Worm (Caenorhabditis elegans) whole organism, L4 larva: ENCODE measurements around the gene C17C3.1.

ENCODE experiments used
- F10B5.3 ChIP-seq: sonication (generic microtip); optimal IDR thresholded peaks from 2 replicates; lab custom pipeline; 2016; ENCODE audit warnings: mild to moderate bottlenecking, missing genetic modification characterization, missing compliant biosample characterization
- F49E8.2 ChIP-seq: sonication (generic microtip); optimal IDR thresholded peaks from 2 replicates; lab custom pipeline; 2016; ENCODE audit warnings: missing compliant biosample characterization, mild to moderate bottlenecking, missing genetic modification characterization, borderline replicate concordance
- T20F7.1 ChIP-seq: fragments of 200-800 bp; sonication (Bioruptor generic); optimal IDR thresholded peaks from 2 replicates; lab custom pipeline; 2018; ENCODE audit warnings: mild to moderate bottlenecking, missing genetic modification characterization, missing compliant biosample characterization
- Y105C5A.15 ChIP-seq: fragments of 200-800 bp; sonication (Bioruptor generic); IDR thresholded peaks from 2 replicates; pipeline ENCODE4 v1.3.6; 2022; ENCODE audit warnings: missing genetic modification characterization, missing compliant biosample characterization
- Y48G9A.11 ChIP-seq: fragments of 200-800 bp; sonication (Bioruptor generic); IDR thresholded peaks from 2 replicates; pipeline ENCODE4 v1.3.6; 2022; ENCODE audit warnings: missing genetic modification reagents, missing genetic modification characterization, missing compliant biosample characterization
- Y75B8A.6 ChIP-seq: fragments of 200-800 bp; sonication (Bioruptor generic); IDR thresholded peaks from 2 replicates; pipeline ENCODE4 v1.3.6; 2022; ENCODE audit warnings: missing genetic modification reagents, missing genetic modification characterization, missing compliant biosample characterization
- ZK337.2 ChIP-seq: fragments of 200-800 bp; sonication (Bioruptor generic); IDR thresholded peaks from 2 replicates; pipeline ENCODE4 v1.3.6; 2022; ENCODE audit warnings: missing genetic modification reagents, missing genetic modification characterization, missing compliant biosample characterization
- ceh-32 ChIP-seq: sonication (generic microtip); optimal IDR thresholded peaks from 2 replicates; lab custom pipeline; 2016; ENCODE audit warnings: mild to moderate bottlenecking, missing genetic modification characterization, missing compliant biosample characterization; ENCODE audit not compliant: poor library complexity
- ceh-44 ChIP-seq: fragments of 200-800 bp; sonication (Bioruptor generic); IDR thresholded peaks from 2 replicates; pipeline ENCODE4 v1.3.6; 2022; ENCODE audit warnings: missing genetic modification reagents, missing genetic modification characterization, missing compliant biosample characterization
- ceh-62 ChIP-seq: sonication (generic microtip); optimal IDR thresholded peaks from 2 replicates; lab custom pipeline; 2017; ENCODE audit warnings: missing biosample characterization, missing genetic modification characterization
- ceh-82 ChIP-seq: sonication (generic microtip); optimal IDR thresholded peaks from 2 replicates; lab custom pipeline; 2017; ENCODE audit warnings: missing biosample characterization, missing genetic modification characterization
- cey-2 ChIP-seq: sonication (generic microtip); optimal IDR thresholded peaks from 3 replicates; lab custom pipeline; 2017; ENCODE audit warnings: missing genetic modification characterization, mild to moderate bottlenecking, missing compliant biosample characterization, antibody characterized with exemption, borderline replicate concordance; ENCODE audit not compliant: insufficient read depth
- ctbp-1 ChIP-seq: fragments of 200-800 bp; sonication (Bioruptor generic); IDR thresholded peaks from 2 replicates; pipeline ENCODE4 v1.3.6; 2022; ENCODE audit warnings: missing genetic modification reagents, missing genetic modification characterization, missing compliant biosample characterization
- daf-16 ChIP-seq, 3 experiments: sonication (generic microtip); optimal IDR thresholded peaks; 2 replicates each; lab custom pipeline; 2016 to 2017; ENCODE audit warnings: missing genetic modification characterization in 3 of 3, missing genetic modification reagents in 3 of 3, mild to moderate bottlenecking in 2 of 3, missing compliant biosample characterization in 2 of 3, missing biosample characterization in 1 of 3, moderate library complexity in 1 of 3
- dmd-6 ChIP-seq: fragments of 200-800 bp; sonication (Bioruptor generic); IDR thresholded peaks from 2 replicates; pipeline ENCODE4 v1.3.6; 2022; ENCODE audit warnings: missing genetic modification reagents, missing genetic modification characterization, missing compliant biosample characterization
- dmd-8 ChIP-seq: fragments of 200-800 bp; sonication (Bioruptor generic); IDR thresholded peaks from 2 replicates; pipeline ENCODE4 v1.3.6; 2022; ENCODE audit warnings: missing genetic modification characterization, missing compliant biosample characterization
- dpl-1 ChIP-seq: fragments of 150-350 bp; optimal IDR thresholded peaks from 2 replicates; lab custom pipeline; 2014; ENCODE audit warnings: missing biosample characterization, missing genetic modification reagents, missing genetic modification characterization
- duxl-1 ChIP-seq: sonication (generic microtip); optimal IDR thresholded peaks from 2 replicates; lab custom pipeline; 2016; ENCODE audit warnings: mild to moderate bottlenecking, missing genetic modification characterization, moderate library complexity, missing compliant biosample characterization; ENCODE audit not compliant: poor library complexity
- dve-1 ChIP-seq: sonication (generic microtip); optimal IDR thresholded peaks from 2 replicates; lab custom pipeline; 2017; ENCODE audit warnings: antibody characterized with exemption, mild to moderate bottlenecking, missing genetic modification characterization, missing compliant biosample characterization; ENCODE audit not compliant: insufficient read depth
- egl-27 ChIP-seq: sonication (generic microtip); optimal IDR thresholded peaks from 3 replicates; lab custom pipeline; 2017; ENCODE audit warnings: missing biosample characterization, missing genetic modification reagents, missing genetic modification characterization
- hif-1 ChIP-seq, 2 experiments: sonication (generic microtip); optimal IDR thresholded peaks; 2 replicates each; lab custom pipeline; 2016 to 2017; ENCODE audit warnings: missing compliant biosample characterization in 2 of 2, missing genetic modification characterization in 2 of 2, missing genetic modification reagents in 2 of 2, missing genotype in 2 of 2, mild to moderate bottlenecking in 1 of 2
- hlh-11 ChIP-seq: fragments of 200-800 bp; sonication (Bioruptor generic); optimal IDR thresholded peaks from 2 replicates; lab custom pipeline; 2018; ENCODE audit warnings: mild to moderate bottlenecking, missing genetic modification characterization, missing compliant biosample characterization
- hlh-30 ChIP-seq: sonication (generic microtip); optimal IDR thresholded peaks from 2 replicates; lab custom pipeline; 2017; ENCODE audit warnings: antibody characterized with exemption, mild to moderate bottlenecking, missing genetic modification characterization, missing compliant biosample characterization; ENCODE audit not compliant: insufficient read depth
- hmg-1.1 ChIP-seq: fragments of 200-800 bp; sonication (Bioruptor generic); IDR thresholded peaks from 2 replicates; pipeline ENCODE4 v1.3.6; 2022; ENCODE audit warnings: missing genetic modification reagents, missing genetic modification characterization, missing compliant biosample characterization
- lin-38 ChIP-seq: fragments of 200-800 bp; sonication (Bioruptor generic); IDR thresholded peaks from 2 replicates; pipeline ENCODE4 v1.3.6; 2022; ENCODE audit warnings: missing genetic modification reagents, missing genetic modification characterization, missing compliant biosample characterization
- lsy-2 ChIP-seq, 2 experiments: fragments of 150-350 bp in 1 of 2; sonication (generic microtip) in 1 of 2; optimal IDR thresholded peaks; 2 replicates each; lab custom pipeline; 2014 to 2017; ENCODE audit warnings: missing biosample characterization in 2 of 2, missing genetic modification characterization in 2 of 2
- madf-5 ChIP-seq, 2 experiments: fragments of 200-800 bp; sonication (Bioruptor generic); IDR thresholded peaks; 2 replicates each; pipeline ENCODE4 v1.3.6; 2022; ENCODE audit warnings: missing compliant biosample characterization in 2 of 2, missing genetic modification characterization in 2 of 2
- mdl-1 ChIP-seq, 2 experiments: fragments of 150-350 bp in 1 of 2; sonication (generic microtip) in 1 of 2; optimal IDR thresholded peaks; 2 replicates each; lab custom pipeline; 2014 to 2017; ENCODE audit warnings: missing biosample characterization in 2 of 2, missing genetic modification characterization in 2 of 2
- mdt-29 ChIP-seq: fragments of 200-800 bp; sonication (Bioruptor generic); IDR thresholded peaks from 2 replicates; pipeline ENCODE4 v1.3.6; 2022; ENCODE audit warnings: missing genetic modification reagents, missing genetic modification characterization, missing compliant biosample characterization
- mep-1 ChIP-seq: fragments of 150-350 bp; sonication (generic microtip); optimal IDR thresholded peaks from 3 replicates; lab custom pipeline; 2014; ENCODE audit warnings: missing biosample characterization, missing genetic modification characterization
- mes-2 ChIP-seq: sonication (generic microtip); optimal IDR thresholded peaks from 2 replicates; lab custom pipeline; 2016; ENCODE audit warnings: missing genotype, mild to moderate bottlenecking, missing genetic modification characterization, missing compliant biosample characterization; ENCODE audit not compliant: poor library complexity, severe bottlenecking
- mxl-2 ChIP-seq: fragments of 200-800 bp; sonication (Bioruptor generic); conservative IDR thresholded peaks from 2 replicates; pipeline ENCODE4 v1.3.6; 2022; ENCODE audit warnings: missing genetic modification reagents, missing genetic modification characterization, missing compliant biosample characterization
- mxl-3 ChIP-seq: fragments of 200-800 bp; sonication (Bioruptor generic); optimal IDR thresholded peaks from 2 replicates; lab custom pipeline; 2018; ENCODE audit warnings: mild to moderate bottlenecking, missing genetic modification characterization, missing compliant biosample characterization
- nhr-11 ChIP-seq: fragments of 150-350 bp; optimal IDR thresholded peaks from 2 replicates; lab custom pipeline; 2014; ENCODE audit warnings: missing biosample characterization, missing genetic modification characterization
- nhr-25 ChIP-seq: sonication (generic microtip); optimal IDR thresholded peaks from 2 replicates; lab custom pipeline; 2017; ENCODE audit warnings: missing genetic modification characterization, mild to moderate bottlenecking, missing compliant biosample characterization, antibody characterized with exemption, moderate library complexity, borderline replicate concordance; ENCODE audit not compliant: insufficient read depth
- nhr-28 ChIP-seq: fragments of 150-350 bp; optimal IDR thresholded peaks from 2 replicates; lab custom pipeline; 2014; ENCODE audit warnings: missing biosample characterization, missing genetic modification characterization
- nhr-42 ChIP-seq: fragments of 200-800 bp; sonication (Bioruptor generic); IDR thresholded peaks from 2 replicates; pipeline ENCODE4 v1.3.6; 2022; ENCODE audit warnings: missing genetic modification characterization, missing compliant biosample characterization
- nhr-6 ChIP-seq: fragments of 150-350 bp; optimal IDR thresholded peaks from 2 replicates; lab custom pipeline; 2014; ENCODE audit warnings: missing biosample characterization, missing genetic modification characterization
- nhr-77 ChIP-seq: fragments of 150-350 bp; optimal IDR thresholded peaks from 2 replicates; lab custom pipeline; 2014; ENCODE audit warnings: missing biosample characterization, missing genetic modification characterization
- pha-4 ChIP-seq, 2 experiments: fragments of 150-350 bp in 1 of 2; fragments of 200-800 bp in 1 of 2; sonication (Bioruptor generic) in 1 of 2; IDR thresholded peaks in 1 of 2; optimal IDR thresholded peaks in 1 of 2; 2 replicates each; pipeline versions ENCODE4 v1.3.6 to Lab custom; 2014 to 2022; ENCODE audit warnings: missing genetic modification characterization in 2 of 2, missing genetic modification reagents in 2 of 2, missing biosample characterization in 1 of 2, missing compliant biosample characterization in 1 of 2
- rbr-2 ChIP-seq: sonication (generic microtip); optimal IDR thresholded peaks from 2 replicates; lab custom pipeline; 2016; ENCODE audit warnings: missing genotype, missing genetic modification characterization, missing compliant biosample characterization
- snpc-4 ChIP-seq: fragments of 150-350 bp; optimal IDR thresholded peaks from 2 replicates; lab custom pipeline; 2014; ENCODE audit warnings: missing biosample characterization, missing genetic modification characterization
- unc-130 ChIP-seq: sonication (generic microtip); optimal IDR thresholded peaks from 2 replicates; lab custom pipeline; 2016; ENCODE audit warnings: missing genetic modification reagents, missing genetic modification characterization, missing compliant biosample characterization
- unc-62 ChIP-seq, 3 experiments: fragments of 150-350 bp in 1 of 3; sonication (generic microtip); optimal IDR thresholded peaks in 2 of 3; peaks in 1 of 3; 1 replicate in 1 of 3; 2 replicates in 2 of 3; lab custom pipeline; 2014 to 2017; ENCODE audit warnings: missing biosample characterization in 3 of 3, missing genetic modification characterization in 3 of 3, missing genetic modification reagents in 3 of 3, missing genotype in 1 of 3
- zfp-3 ChIP-seq: fragments of 200-800 bp; sonication (Bioruptor generic); conservative IDR thresholded peaks from 2 replicates; pipeline ENCODE4 v1.3.6; 2022; ENCODE audit warnings: missing genetic modification reagents, missing genetic modification characterization, missing compliant biosample characterization
- ztf-7 ChIP-seq: fragments of 150-350 bp; optimal IDR thresholded peaks from 2 replicates; lab custom pipeline; 2014; ENCODE audit warnings: missing biosample characterization, missing genetic modification characterization

The C17C3.1 gene

DNA sequence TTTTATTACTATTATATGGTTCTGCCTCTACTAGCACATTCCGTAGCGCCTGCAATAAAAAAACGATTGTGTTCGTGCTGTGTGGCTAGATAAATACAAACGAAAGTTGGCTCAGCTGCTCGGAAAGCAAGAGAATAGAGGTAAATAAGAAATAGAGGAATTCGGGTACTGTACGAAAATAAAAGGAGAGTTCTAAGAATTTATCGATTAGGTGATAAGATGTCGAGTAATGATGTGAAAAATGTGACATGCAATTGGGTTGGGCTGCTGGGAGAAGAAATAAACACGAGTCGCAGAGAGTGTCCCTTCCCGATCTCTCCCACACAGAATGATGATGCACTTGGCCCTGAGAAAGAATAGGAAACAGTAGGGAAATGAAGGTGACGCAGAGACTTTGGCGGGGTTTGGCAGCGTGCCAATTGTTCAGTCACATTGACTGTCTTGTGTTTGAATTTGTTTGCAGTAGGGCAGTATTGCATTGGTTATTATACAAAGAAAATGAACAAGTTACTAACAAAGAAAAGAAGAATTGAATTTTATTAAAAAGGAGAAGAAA is 23.1 kb downstream of the C17C3.1 start, which contains the start of gene cdc-14:
cdc-14 (minus strand) TSS at position 51 of the 556 bp plus-strand sequence.
- TF ChIP-seq nhr-11, result peak; percentile 86
- peak in 1 of 2 experiments; percentile 87 for TF ChIP-seq unc-62 (GFP tag; optimal IDR thresholded peaks at IDR 0.05 in 1 of 2; lab: Kevin White, UChicago)
- no peak for TF ChIP-seq unc-62 (tag; optimal IDR thresholded peaks at IDR 0.05; lab: Kevin White, UChicago)
- TF ChIP-seq ceh-62, result no peak
- TF ChIP-seq mdl-1 (tag; optimal IDR thresholded peaks at IDR 0.05; lab: Kevin White, UChicago), result peak in 1 of 2 experiments; percentile 72
- peak; percentile 32 for TF ChIP-seq rbr-2 (tag; lab: Kevin White, UChicago)
- peak; percentile 49 for TF ChIP-seq ztf-7 (tag; lab: Kevin White, UChicago)
- no peak for TF ChIP-seq egl-27 (tag; lab: Kevin White, UChicago)
- peak; percentile 81 for TF ChIP-seq dve-1 (tag; lab: Kevin White, UChicago)
- 0 out of 2 replicates have a peak, but pooled peaks have one; percentile 18 for TF ChIP-seq ctbp-1 (GFP tag; lab: Robert Waterston, UW)
- 0 out of 2 replicates have a peak, but pooled peaks have one; percentile 36 for TF ChIP-seq hmg-1.1
- TF ChIP-seq ZK337.2 (GFP tag; lab: Robert Waterston, UW), result no peak
- peak; percentile 39; the same call in 1 of the 2 replicates for TF ChIP-seq dmd-6 (GFP tag; lab: Robert Waterston, UW)
- TF ChIP-seq snpc-4, result no peak
- no peak for TF ChIP-seq F10B5.3 (tag; lab: Kevin White, UChicago)
- peak; percentile 82 for TF ChIP-seq mep-1 (tag; lab: Kevin White, UChicago)
- peak; percentile 61 for TF ChIP-seq nhr-25 (tag; lab: Kevin White, UChicago)
- TF ChIP-seq dpl-1, result peak; percentile 66
- peak; percentile 41 for TF ChIP-seq T20F7.1 (GFP tag; lab: Kevin White, UChicago)
- peak; percentile 55 for TF ChIP-seq nhr-6 (tag; lab: Kevin White, UChicago)
- peak in 1 of 2 experiments; percentile 44 for TF ChIP-seq hif-1 (tag; optimal IDR thresholded peaks at IDR 0.05; lab: Kevin White, UChicago)
- TF ChIP-seq nhr-77, result peak; percentile 63
- peak; percentile 97 for TF ChIP-seq hlh-30
- peak; percentile 75 for TF ChIP-seq lin-38 (GFP tag; lab: Robert Waterston, UW)
- TF ChIP-seq madf-5 (GFP tag; IDR thresholded peaks at IDR 0.05; lab: Robert Waterston, UW), result no peak
- peak; percentile 85 for TF ChIP-seq hlh-11
- no peak for TF ChIP-seq Y75B8A.6 (GFP tag; lab: Robert Waterston, UW)
- peak; percentile 81 for TF ChIP-seq mxl-3
- TF ChIP-seq zfp-3, result no peak
- no peak for TF ChIP-seq dmd-8 (GFP tag; lab: Robert Waterston, UW)
- TF ChIP-seq mes-2 (tag; lab: Kevin White, UChicago), result peak; percentile 62
- TF ChIP-seq lsy-2 (tag; optimal IDR thresholded peaks at IDR 0.05; lab: Kevin White, UChicago), result peak; percentile 9 to 80
- no peak for TF ChIP-seq Y105C5A.15
- peak; percentile 68 for TF ChIP-seq nhr-28 (tag; lab: Kevin White, UChicago)
- peak in 1 of 2 experiments; percentile 12 for TF ChIP-seq daf-16 (GFP tag; optimal IDR thresholded peaks at IDR 0.05; lab: Kevin White, UChicago)
- TF ChIP-seq daf-16 (tag; optimal IDR thresholded peaks at IDR 0.05; lab: Kevin White, UChicago), result peak; percentile 56
- no peak for TF ChIP-seq pha-4 (GFP tag; IDR thresholded peaks at IDR 0.05; lab: Robert Waterston, UW)
- peak; percentile 13 for TF ChIP-seq pha-4 (tag; optimal IDR thresholded peaks at IDR 0.05; lab: Kevin White, UChicago)

- TF ChIP-seq hmg-1.1 (no peak), nhr-6 (tag; lab: Kevin White, UChicago) (no peak), ceh-32 (no peak), dve-1 (tag; lab: Kevin White, UChicago) (peak; percentile 54), mdl-1 (tag; optimal IDR thresholded peaks at IDR 0.05; lab: Kevin White, UChicago) (peak in 1 of 2 experiments; percentile 0), cey-2 (tag; lab: Kevin White, UChicago) (no peak), unc-130 (GFP tag; lab: Kevin White, UChicago) (peak; percentile 64), nhr-11 (no peak), ceh-82 (tag; lab: Kevin White, UChicago) (no peak), mdt-29 (GFP tag; lab: Robert Waterston, UW) (no peak), duxl-1 (no peak), Y48G9A.11 (GFP tag; lab: Robert Waterston, UW) (no peak), F49E8.2 (tag; lab: Kevin White, UChicago) (no peak), nhr-42 (GFP tag; lab: Robert Waterston, UW) (no peak), mxl-2 (GFP tag; lab: Robert Waterston, UW) (no peak), ceh-44 (GFP tag; lab: Robert Waterston, UW) (no peak)
These were observed 23.9 kb downstream of the C17C3.1 start, which contains the start of gene ttc-4 for ce11 chrII:5594210-5594764. ttc-4 (plus strand) TSS chrII:5594714.
